Worm (Caenorhabditis elegans) whole organism, L2 larva: ENCODE measurements around the gene agt-2.

Source experiments
- C34F6.9 ChIP-seq: fragments of 150-350 bp; optimal IDR thresholded peaks from 2 replicates; lab custom pipeline; 2014; ENCODE audit warnings: missing biosample characterization, missing genetic modification characterization
- R02D3.7 ChIP-seq: fragments of 150-350 bp; optimal IDR thresholded peaks from 2 replicates; lab custom pipeline; 2014; ENCODE audit warnings: missing biosample characterization, missing genetic modification characterization
- Y55F3AM.14 ChIP-seq: fragments of 200-800 bp; sonication (Bioruptor generic); optimal IDR thresholded peaks from 2 replicates; lab custom pipeline; 2018; ENCODE audit warnings: mild to moderate bottlenecking, missing genetic modification characterization, missing compliant biosample characterization
- ZK546.5 ChIP-seq: sonication (generic microtip); optimal IDR thresholded peaks from 2 replicates; lab custom pipeline; 2017; ENCODE audit warnings: missing biosample characterization, missing genetic modification characterization
- alr-1 ChIP-seq: fragments of 150-350 bp; optimal IDR thresholded peaks from 2 replicates; lab custom pipeline; 2014; ENCODE audit warnings: missing biosample characterization, missing genetic modification characterization
- ama-1 ChIP-seq: fragments of 150-350 bp; optimal IDR thresholded peaks from 2 replicates; lab custom pipeline; 2018; ENCODE audit warnings: inconsistent platforms
- blmp-1 ChIP-seq: sonication (generic microtip); optimal IDR thresholded peaks from 2 replicates; lab custom pipeline; 2017; ENCODE audit warnings: missing genetic modification characterization, mild to moderate bottlenecking, missing compliant biosample characterization, antibody characterized with exemption, moderate library complexity; ENCODE audit not compliant: insufficient read depth
- ceh-16 ChIP-seq: fragments of 150-350 bp; optimal IDR thresholded peaks from 2 replicates; lab custom pipeline; 2014; ENCODE audit warnings: missing biosample characterization, missing genetic modification characterization
- ceh-82 ChIP-seq: fragments of 150-350 bp; optimal IDR thresholded peaks from 2 replicates; lab custom pipeline; 2014; ENCODE audit warnings: missing biosample characterization, missing genetic modification characterization
- dmd-4 ChIP-seq: sonication (generic microtip); optimal IDR thresholded peaks from 2 replicates; lab custom pipeline; 2017; ENCODE audit warnings: missing biosample characterization, missing genetic modification characterization
- egl-27 ChIP-seq: sonication (generic microtip); optimal IDR thresholded peaks from 3 replicates; lab custom pipeline; 2017; ENCODE audit warnings: missing biosample characterization, missing genetic modification reagents, missing genetic modification characterization
- elt-3 ChIP-seq: sonication (generic microtip); optimal IDR thresholded peaks from 2 replicates; lab custom pipeline; 2017; ENCODE audit warnings: missing biosample characterization, missing genetic modification characterization
- lin-11 ChIP-seq: fragments of 150-350 bp; sonication (generic microtip); optimal IDR thresholded peaks from 2 replicates; lab custom pipeline; 2014; ENCODE audit warnings: missing biosample characterization, missing genetic modification characterization, inconsistent platforms, mixed read lengths
- lin-13 ChIP-seq: fragments of 150-350 bp; optimal IDR thresholded peaks from 2 replicates; lab custom pipeline; 2014; ENCODE audit warnings: missing biosample characterization, missing genetic modification reagents, missing genetic modification characterization
- lin-39 ChIP-seq: fragments of 150-350 bp; optimal IDR thresholded peaks from 2 replicates; lab custom pipeline; 2014; ENCODE audit warnings: missing biosample characterization, missing genetic modification reagents, missing genetic modification characterization
- lsy-2 ChIP-seq, 2 experiments: fragments of 150-350 bp in 1 of 2; sonication (generic microtip) in 1 of 2; optimal IDR thresholded peaks; 2 replicates each; lab custom pipeline; 2014 to 2017; ENCODE audit warnings: missing biosample characterization in 2 of 2, missing genetic modification characterization in 2 of 2
- mab-5 ChIP-seq: fragments of 150-350 bp; optimal IDR thresholded peaks from 2 replicates; lab custom pipeline; 2014; ENCODE audit warnings: missing biosample characterization, missing genetic modification characterization
- nhr-10 ChIP-seq: sonication (generic microtip); optimal IDR thresholded peaks from 2 replicates; lab custom pipeline; 2017; ENCODE audit warnings: missing biosample characterization, missing genetic modification characterization
- nhr-11 ChIP-seq: fragments of 150-350 bp; optimal IDR thresholded peaks from 2 replicates; lab custom pipeline; 2014; ENCODE audit warnings: missing biosample characterization, missing genetic modification characterization
- nhr-129 ChIP-seq: fragments of 150-350 bp; optimal IDR thresholded peaks from 2 replicates; lab custom pipeline; 2014; ENCODE audit warnings: missing biosample characterization, missing genetic modification characterization
- nhr-21 ChIP-seq: fragments of 150-350 bp; optimal IDR thresholded peaks from 2 replicates; lab custom pipeline; 2014; ENCODE audit warnings: missing biosample characterization, missing genetic modification characterization
- nhr-237 ChIP-seq: fragments of 150-350 bp; optimal IDR thresholded peaks from 2 replicates; lab custom pipeline; 2014; ENCODE audit warnings: missing biosample characterization, missing genetic modification characterization
- nhr-77 ChIP-seq: fragments of 150-350 bp; optimal IDR thresholded peaks from 2 replicates; lab custom pipeline; 2014; ENCODE audit warnings: missing biosample characterization, missing genetic modification characterization
- peb-1 ChIP-seq: fragments of 150-350 bp; optimal IDR thresholded peaks from 2 replicates; lab custom pipeline; 2014; ENCODE audit warnings: missing biosample characterization, missing genetic modification characterization
- sma-3 ChIP-seq: sonication (generic microtip); optimal IDR thresholded peaks from 2 replicates; lab custom pipeline; 2016; ENCODE audit warnings: missing genetic modification reagents, missing genetic modification characterization, missing compliant biosample characterization
- sma-9 ChIP-seq, 2 experiments: fragments of 150-350 bp in 1 of 2; sonication (generic microtip) in 1 of 2; optimal IDR thresholded peaks; 2 replicates each; lab custom pipeline; 2014 to 2016; ENCODE audit warnings: missing genetic modification characterization in 2 of 2, mild to moderate bottlenecking in 1 of 2, missing biosample characterization in 1 of 2, missing compliant biosample characterization in 1 of 2, missing genetic modification reagents in 1 of 2, moderate library complexity in 1 of 2
- snpc-4 ChIP-seq: fragments of 150-350 bp; optimal IDR thresholded peaks from 2 replicates; lab custom pipeline; 2014; ENCODE audit warnings: missing biosample characterization, missing genetic modification characterization
- unc-55 ChIP-seq: fragments of 150-350 bp; sonication (generic microtip); optimal IDR thresholded peaks from 3 replicates; lab custom pipeline; 2014; ENCODE audit warnings: missing biosample characterization, missing genetic modification reagents, missing genetic modification characterization
- zag-1 ChIP-seq: fragments of 150-350 bp; optimal IDR thresholded peaks from 2 replicates; lab custom pipeline; 2014; ENCODE audit warnings: missing biosample characterization, missing genetic modification characterization
- ztf-1 ChIP-seq: fragments of 200-800 bp; sonication (Bioruptor generic); conservative IDR thresholded peaks from 2 replicates; pipeline ENCODE4 v1.3.6; 2022; ENCODE audit warnings: missing genetic modification characterization, missing compliant biosample characterization
- ztf-4 ChIP-seq: fragments of 150-350 bp; optimal IDR thresholded peaks from 2 replicates; lab custom pipeline; 2014; ENCODE audit warnings: missing biosample characterization, missing genetic modification characterization

agt-2 gene

ce11 chrII:5344775-5345174, 28.9 kb downstream of the agt-2 start, which contains the start of gene F09E5.14:
TSS of gene F09E5.14 (minus strand) at chrII:5344875.
- no peak for TF ChIP-seq blmp-1 (tag; lab: Kevin White, UChicago)
- TF ChIP-seq Y55F3AM.14 (GFP tag; lab: Kevin White, UChicago), result no peak
- TF ChIP-seq alr-1 (tag; lab: Kevin White, UChicago), result no peak
- no peak for TF ChIP-seq zag-1 (tag; lab: Kevin White, UChicago)
- TF ChIP-seq ztf-1 (GFP tag; lab: Robert Waterston, UW), result no peak
- no peak for TF ChIP-seq nhr-129 (tag; lab: Kevin White, UChicago)
- TF ChIP-seq, all 48 proteins: peak for 0

ce11 chrII:5342412-5342811, 31.2 kb downstream of the agt-2 start:
- no peak for TF ChIP-seq ztf-1 (GFP tag; lab: Robert Waterston, UW)
- TF ChIP-seq sma-9 (GFP tag; optimal IDR thresholded peaks at IDR 0.05; lab: Kevin White, UChicago), result peak; percentile 22
- no peak for TF ChIP-seq sma-9 (tag; optimal IDR thresholded peaks at IDR 0.05; lab: Kevin White, UChicago)
- TF ChIP-seq sma-3 (GFP tag; lab: Kevin White, UChicago), result peak; percentile 11
- no peak for TF ChIP-seq blmp-1 (tag; lab: Kevin White, UChicago)
- peak; percentile 6 for TF ChIP-seq C34F6.9

ce11 chrII:5341573-5341972, 32.1 kb downstream of the agt-2 start:
- TF ChIP-seq nhr-21 (tag; lab: Kevin White, UChicago) (peak; percentile 3), ceh-16 (tag; lab: Kevin White, UChicago) (no peak), sma-9 (GFP tag; optimal IDR thresholded peaks at IDR 0.05; lab: Kevin White, UChicago) (peak; percentile 5), sma-9 (tag; optimal IDR thresholded peaks at IDR 0.05; lab: Kevin White, UChicago) (no peak)

ce11 chrII:5340672-5341568, 32.7 kb downstream of the agt-2 start:
- no peak for TF ChIP-seq nhr-10 (tag; lab: Kevin White, UChicago)
- TF ChIP-seq mab-5 (tag; lab: Kevin White, UChicago), result no peak
- no peak for TF ChIP-seq ceh-16 (tag; lab: Kevin White, UChicago)
- no peak for TF ChIP-seq elt-3 (tag; lab: Kevin White, UChicago)
- no peak for TF ChIP-seq nhr-11 (tag; lab: Kevin White, UChicago)
- no peak for TF ChIP-seq nhr-21 (tag; lab: Kevin White, UChicago)
- peak; percentile 22 for TF ChIP-seq ztf-4 (tag; lab: Kevin White, UChicago)
- no peak for TF ChIP-seq nhr-77 (tag; lab: Kevin White, UChicago)
- TF ChIP-seq ceh-82 (tag; lab: Kevin White, UChicago), result no peak
- TF ChIP-seq peb-1 (tag; lab: Kevin White, UChicago), result no peak
- no peak for TF ChIP-seq C34F6.9
- TF ChIP-seq dmd-4 (tag; lab: Kevin White, UChicago), result peak; percentile 5
- TF ChIP-seq unc-55, result peak; percentile 40
- TF ChIP-seq egl-27 (tag; lab: Kevin White, UChicago), result no peak
- TF ChIP-seq ZK546.5 (tag; lab: Kevin White, UChicago), result no peak
- TF ChIP-seq R02D3.7 (tag; lab: Kevin White, UChicago), result no peak
- TF ChIP-seq lsy-2 (tag; optimal IDR thresholded peaks at IDR 0.05; lab: Kevin White, UChicago), result no peak
- no peak for TF ChIP-seq blmp-1 (tag; lab: Kevin White, UChicago)
- no peak for TF ChIP-seq lin-13
- no peak for TF ChIP-seq lin-11 (tag; lab: Kevin White, UChicago)

- TF ChIP-seq nhr-237 (tag; lab: Kevin White, UChicago), result no peak
- no peak for TF ChIP-seq snpc-4 (tag; lab: Kevin White, UChicago)
- TF ChIP-seq lin-39 (tag; lab: Kevin White, UChicago), result no peak
- no peak for TF ChIP-seq sma-3 (GFP tag; lab: Kevin White, UChicago)
- no peak for TF ChIP-seq mab-5 (tag; lab: Kevin White, UChicago)
- no peak for TF ChIP-seq nhr-77 (tag; lab: Kevin White, UChicago)
- TF ChIP-seq R02D3.7 (tag; lab: Kevin White, UChicago), result no peak
- TF ChIP-seq sma-9 (GFP tag; optimal IDR thresholded peaks at IDR 0.05; lab: Kevin White, UChicago), result no peak
- TF ChIP-seq sma-9 (tag; optimal IDR thresholded peaks at IDR 0.05; lab: Kevin White, UChicago), result no peak
- no peak for TF ChIP-seq ama-1 (lab: Kevin White, UChicago)
Observed at ce11 chrII:5339547-5339946, 34.1 kb downstream of the agt-2 start.
